Worm (Caenorhabditis elegans): Measurements from ENCODE around the gene gst-20.
A peak's percentile ranks its signal among the peaks of the same experiment; 100 is the strongest.
"Not testable (repeated sequence)": the region's sequence is repeated elsewhere in the genome, so short reads cannot be mapped to it uniquely, and the experiment has no call there.

The gst-20 gene

DNA sequence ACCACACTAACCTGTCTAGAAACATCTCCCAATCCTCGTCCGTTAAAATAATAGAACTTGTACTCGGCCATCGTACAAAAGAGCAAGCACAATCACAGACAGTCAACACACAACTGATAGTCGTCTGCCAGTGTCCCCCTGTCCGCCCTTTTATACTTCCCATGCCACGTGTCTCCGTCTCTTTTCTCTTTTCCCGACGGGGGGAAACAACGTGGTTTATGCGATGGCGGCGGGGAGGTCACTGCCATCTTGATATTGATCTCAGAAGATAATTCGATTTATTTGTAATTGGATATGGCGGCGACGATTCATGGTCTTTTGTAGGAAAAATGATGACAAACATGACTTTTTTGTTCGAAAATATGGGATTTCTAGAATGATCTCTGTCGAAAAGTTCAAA, at the start of gene gst-20 (continued):
- TF ChIP-seq lin-38 (GFP tag; IDR thresholded peaks at IDR 0.05) = no peak
- no peak for TF ChIP-seq lin-13 (GFP tag; optimal IDR thresholded peaks at IDR 0.05)
- no peak for TF ChIP-seq daf-19 (GFP tag; conservative IDR thresholded peaks at IDR 0.05)
- TF ChIP-seq zfp-3 (GFP tag; conservative IDR thresholded peaks at IDR 0.05) = no peak
- no peak for TF ChIP-seq nhr-11 (tag; optimal IDR thresholded peaks at IDR 0.05)

ce11 chrII:13658424-13658823, 48.8 kb upstream of the gst-20 start:
- TF ChIP-seq pha-4 (GFP tag; IDR thresholded peaks at IDR 0.05) (peak; percentile 79), tra-1 (GFP tag; IDR thresholded peaks at IDR 0.05) (peak; percentile 68; the same call in 1 of the 2 replicates), D1046.2 (GFP tag; IDR thresholded peaks at IDR 0.05) (0 out of 2 replicates have a peak, but pooled peaks have one; percentile 50), lin-38 (GFP tag; IDR thresholded peaks at IDR 0.05) (peak; percentile 60; the same call in 1 of the 2 replicates), dmd-6 (GFP tag; IDR thresholded peaks at IDR 0.05) (0 out of 2 replicates have a peak, but pooled peaks have one; percentile 18), arid-1 (GFP tag; conservative IDR thresholded peaks at IDR 0.05) (peak; percentile 79), F26F4.8 (GFP tag; conservative IDR thresholded peaks at IDR 0.05) (peak; percentile 77; the same call in 1 of the 2 replicates), F44E2.7 (GFP tag; IDR thresholded peaks at IDR 0.05) (peak; percentile 61; the same call in 1 of the 2 replicates), vab-7 (GFP tag; IDR thresholded peaks at IDR 0.05) (peak; percentile 49; the same call in 1 of the 2 replicates), lim-7 (GFP tag; IDR thresholded peaks at IDR 0.05) (peak; percentile 88), hmg-1.1 (GFP tag; IDR thresholded peaks at IDR 0.05) (peak; percentile 33; the same call in 1 of the 2 replicates), egl-43 (GFP tag; IDR thresholded peaks at IDR 0.05) (peak; percentile 77), Y75B8A.6 (GFP tag; IDR thresholded peaks at IDR 0.05) (peak; percentile 35; the same call in 1 of the 2 replicates), snpc-1.2 (GFP tag; IDR thresholded peaks at IDR 0.05) (0 out of 2 replicates have a peak, but pooled peaks have one; percentile 43), dmd-8 (GFP tag; IDR thresholded peaks at IDR 0.05) (peak; percentile 70; the same call in 1 of the 2 replicates), ctbp-1 (GFP tag; IDR thresholded peaks at IDR 0.05) (0 out of 2 replicates have a peak, but pooled peaks have one; percentile 50)
- not testable (repeated sequence) for TF ChIP-seq pha-4 (tag; optimal IDR thresholded peaks at IDR 0.05)

ce11 chrII:13654723-13655122, 45.1 kb upstream of the gst-20 start, which contains the start of gene C31C9.9:
Gene C31C9.9, plus strand, starts transcription at chrII:13655023.
- peak; percentile 55 for TF ChIP-seq set-16 (GFP tag; IDR thresholded peaks at IDR 0.05)

DNA sequence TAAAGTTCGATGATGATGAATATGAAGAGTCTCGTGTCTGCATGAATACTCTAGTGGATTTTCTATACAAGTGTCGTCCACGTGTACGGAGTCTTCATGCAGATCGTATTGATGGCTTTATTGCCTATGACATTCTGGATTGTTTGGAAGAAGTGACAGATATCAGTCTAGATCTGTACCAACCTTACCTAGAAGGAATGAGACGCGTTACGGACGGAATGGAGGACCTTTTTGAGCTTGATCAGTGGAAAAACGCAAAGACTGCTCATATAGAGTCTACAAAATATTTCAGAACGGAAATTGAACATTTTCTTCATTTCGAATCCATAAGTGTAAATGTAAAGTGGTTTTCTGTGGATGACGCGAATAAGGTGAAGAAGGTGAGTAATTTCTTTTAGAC, 38.6 kb upstream of the gst-20 start, which contains the start of gene fbxa-169:
Gene fbxa-169, plus strand, starts transcription at position 301 of the 400 bp plus-strand sequence.
- TF ChIP-seq aha-1 (tag) (peak; percentile 83), F37D6.2 (tag; optimal IDR thresholded peaks at IDR 0.05) (no peak), ZK337.2 (GFP tag; IDR thresholded peaks at IDR 0.05) (no peak)

- TF ChIP-seq pha-4 (GFP tag; IDR thresholded peaks at IDR 0.05) = no peak
- no peak for TF ChIP-seq pha-4 (tag; optimal IDR thresholded peaks at IDR 0.05)
- no peak for TF ChIP-seq nhr-11 (tag; optimal IDR thresholded peaks at IDR 0.05)
- TF ChIP-seq nhr-42 (GFP tag; IDR thresholded peaks at IDR 0.05) = no peak
- peak; percentile 16 for TF ChIP-seq aha-1 (tag)
- no peak for TF ChIP-seq mxl-2 (GFP tag; conservative IDR thresholded peaks at IDR 0.05)
- TF ChIP-seq lin-29 (GFP tag; IDR thresholded peaks at IDR 0.05) = no peak
- TF ChIP-seq fkh-10 (GFP tag; optimal IDR thresholded peaks at IDR 0.05) = no peak
- TF ChIP-seq lsy-2 (tag; optimal IDR thresholded peaks at IDR 0.05) = peak in 1 of 2 experiments; percentile 15
- TF ChIP-seq unc-62 (GFP tag; optimal IDR thresholded peaks at IDR 0.05 in 1 of 2) = peak in 1 of 2 experiments; percentile 32
- no peak for TF ChIP-seq unc-62 (tag; optimal IDR thresholded peaks at IDR 0.05)
- no peak for TF ChIP-seq lir-3 (tag; optimal IDR thresholded peaks at IDR 0.05)
Observed at ce11 chrII:13641311-13641710, 31.7 kb upstream of the gst-20 start, which contains the start of gene fbxa-167. Gene fbxa-167, plus strand, starts transcription at chrII:13641489.

All from whole organism, L4 larva.